Worm (Caenorhabditis elegans) whole organism, late embryonic: ENCODE data around the gene C16C8.19.
A peak's percentile ranks its signal among the peaks of the same experiment; 100 is the strongest.

Experiments
- C08G9.2 ChIP-seq: sonication (generic microtip); optimal IDR thresholded peaks from 2 replicates; lab custom pipeline; 2016; ENCODE audit warnings: mild to moderate bottlenecking, missing genetic modification characterization, moderate library complexity, missing compliant biosample characterization
- C38D4.7 ChIP-seq: fragments of 200-800 bp; sonication (Bioruptor generic); optimal IDR thresholded peaks from 2 replicates; lab custom pipeline; 2018; ENCODE audit warnings: mild to moderate bottlenecking, missing genetic modification characterization, moderate library complexity, missing compliant biosample characterization
- F13H6.1 ChIP-seq: sonication (generic microtip); optimal IDR thresholded peaks from 2 replicates; lab custom pipeline; 2016; ENCODE audit warnings: missing genetic modification characterization, missing compliant biosample characterization
- K02D7.2 ChIP-seq: sonication (generic microtip); optimal IDR thresholded peaks from 2 replicates; lab custom pipeline; 2017; ENCODE audit warnings: mild to moderate bottlenecking, missing genetic modification characterization, missing compliant biosample characterization
- K09A11.1 ChIP-seq: sonication (generic microtip); optimal IDR thresholded peaks from 2 replicates; lab custom pipeline; 2017; ENCODE audit warnings: antibody characterized with exemption, mild to moderate bottlenecking, missing genetic modification characterization, missing compliant biosample characterization; ENCODE audit not compliant: insufficient read depth
- T23F11.4 ChIP-seq: fragments of 200-800 bp; sonication (Bioruptor generic); optimal IDR thresholded peaks from 2 replicates; lab custom pipeline; 2018; ENCODE audit warnings: mild to moderate bottlenecking, missing genetic modification characterization, missing compliant biosample characterization
- Y22D7AL.16 ChIP-seq: sonication (generic microtip); optimal IDR thresholded peaks from 2 replicates; lab custom pipeline; 2016; ENCODE audit warnings: missing genetic modification characterization, missing compliant biosample characterization
- ahr-1 ChIP-seq: sonication (generic microtip); optimal IDR thresholded peaks from 2 replicates; lab custom pipeline; 2016; ENCODE audit warnings: missing genetic modification characterization, missing compliant biosample characterization
- ceh-18 ChIP-seq: sonication (generic microtip); optimal IDR thresholded peaks from 2 replicates; lab custom pipeline; 2016; ENCODE audit warnings: missing genetic modification characterization, missing compliant biosample characterization
- ceh-19 ChIP-seq: fragments of 200-800 bp; sonication (Bioruptor generic); optimal IDR thresholded peaks from 2 replicates; lab custom pipeline; 2018; ENCODE audit warnings: mild to moderate bottlenecking, missing genetic modification characterization, missing compliant biosample characterization
- ceh-2 ChIP-seq: sonication (generic microtip); optimal IDR thresholded peaks from 2 replicates; lab custom pipeline; 2016; ENCODE audit warnings: missing genotype, missing genetic modification characterization, missing compliant biosample characterization
- ceh-31 ChIP-seq: sonication (generic microtip); optimal IDR thresholded peaks from 2 replicates; lab custom pipeline; 2016; ENCODE audit warnings: missing genetic modification characterization, missing compliant biosample characterization
- ceh-34 ChIP-seq: sonication (generic microtip); optimal IDR thresholded peaks from 2 replicates; lab custom pipeline; 2016; ENCODE audit warnings: mild to moderate bottlenecking, missing genetic modification characterization, missing compliant biosample characterization
- ceh-45 ChIP-seq: fragments of 200-800 bp; sonication (Bioruptor generic); IDR thresholded peaks from 2 replicates; pipeline ENCODE4 v1.3.6; 2022; ENCODE audit warnings: missing genetic modification reagents, missing genetic modification characterization, missing compliant biosample characterization
- ceh-48 ChIP-seq: sonication (generic microtip); optimal IDR thresholded peaks from 2 replicates; lab custom pipeline; 2016; ENCODE audit warnings: missing genetic modification characterization, inconsistent platforms, missing compliant biosample characterization
- ceh-9 ChIP-seq: sonication (generic microtip); optimal IDR thresholded peaks from 2 replicates; lab custom pipeline; 2016; ENCODE audit warnings: mild to moderate bottlenecking, missing genetic modification characterization, inconsistent platforms, missing compliant biosample characterization
- che-1 ChIP-seq: sonication (generic microtip); optimal IDR thresholded peaks from 2 replicates; lab custom pipeline; 2016; ENCODE audit warnings: mild to moderate bottlenecking, missing genetic modification characterization, missing compliant biosample characterization
- dve-1 ChIP-seq: sonication (generic microtip); optimal IDR thresholded peaks from 2 replicates; lab custom pipeline; 2017; ENCODE audit warnings: antibody characterized with exemption, mild to moderate bottlenecking, missing genetic modification characterization, missing compliant biosample characterization
- elt-2 ChIP-seq: sonication (generic microtip); optimal IDR thresholded peaks from 2 replicates; lab custom pipeline; 2016; ENCODE audit warnings: missing genetic modification reagents, missing genetic modification characterization, missing compliant biosample characterization
- elt-4 ChIP-seq: sonication (generic microtip); optimal IDR thresholded peaks from 2 replicates; lab custom pipeline; 2016; ENCODE audit warnings: missing genetic modification characterization, missing compliant biosample characterization
- fax-1 ChIP-seq: sonication (generic microtip); optimal IDR thresholded peaks from 2 replicates; lab custom pipeline; 2016; ENCODE audit warnings: missing genotype, missing genetic modification characterization, missing compliant biosample characterization
- fkh-10 ChIP-seq: fragments of 150-350 bp; optimal IDR thresholded peaks from 2 replicates; lab custom pipeline; 2014; ENCODE audit warnings: missing biosample characterization, missing genetic modification reagents, missing genetic modification characterization
- fkh-6 ChIP-seq: sonication (generic microtip); optimal IDR thresholded peaks from 2 replicates; lab custom pipeline; 2016; ENCODE audit warnings: missing genetic modification characterization, missing compliant biosample characterization
- gmeb-2 ChIP-seq: sonication (generic microtip); optimal IDR thresholded peaks from 2 replicates; lab custom pipeline; 2016; ENCODE audit warnings: missing genetic modification characterization, inconsistent platforms, missing compliant biosample characterization
- hlh-13 ChIP-seq: fragments of 200-800 bp; sonication (Bioruptor generic); optimal IDR thresholded peaks from 2 replicates; lab custom pipeline; 2018; ENCODE audit warnings: mild to moderate bottlenecking, missing genetic modification characterization, missing compliant biosample characterization
- hlh-15 ChIP-seq: sonication (generic microtip); optimal IDR thresholded peaks from 2 replicates; lab custom pipeline; 2016; ENCODE audit warnings: missing genetic modification characterization, missing compliant biosample characterization
- hlh-6 ChIP-seq: sonication (generic microtip); optimal IDR thresholded peaks from 2 replicates; lab custom pipeline; 2016; ENCODE audit warnings: missing genotype, missing genetic modification characterization, missing compliant biosample characterization
- madf-2 ChIP-seq: sonication (generic microtip); optimal IDR thresholded peaks from 2 replicates; lab custom pipeline; 2017; ENCODE audit warnings: missing genetic modification characterization, missing compliant biosample characterization
- mec-3 ChIP-seq: sonication (generic microtip); optimal IDR thresholded peaks from 2 replicates; lab custom pipeline; 2016; ENCODE audit warnings: borderline replicate concordance, missing genetic modification characterization, missing compliant biosample characterization
- nfya-1 ChIP-seq: sonication (generic microtip); optimal IDR thresholded peaks from 2 replicates; lab custom pipeline; 2017; ENCODE audit warnings: missing genetic modification characterization, mild to moderate bottlenecking, missing compliant biosample characterization, antibody characterized with exemption, moderate library complexity
- nhr-11 ChIP-seq: fragments of 150-350 bp; optimal IDR thresholded peaks from 2 replicates; lab custom pipeline; 2014; ENCODE audit warnings: missing biosample characterization, missing genetic modification characterization
- nhr-232 ChIP-seq: sonication (generic microtip); optimal IDR thresholded peaks from 2 replicates; lab custom pipeline; 2016; ENCODE audit warnings: missing genetic modification characterization, missing compliant biosample characterization
- npax-4 ChIP-seq: sonication (generic microtip); optimal IDR thresholded peaks from 2 replicates; lab custom pipeline; 2016; ENCODE audit warnings: missing genetic modification characterization, missing compliant biosample characterization
- pag-3 ChIP-seq: sonication (generic microtip); optimal IDR thresholded peaks from 2 replicates; lab custom pipeline; 2016; ENCODE audit warnings: missing compliant biosample characterization, missing genetic modification characterization, borderline replicate concordance
- pha-2 ChIP-seq: sonication (generic microtip); optimal IDR thresholded peaks from 2 replicates; lab custom pipeline; 2017; ENCODE audit warnings: mild to moderate bottlenecking, missing genetic modification characterization, missing compliant biosample characterization
- pha-4 ChIP-seq: fragments of 150-350 bp; optimal IDR thresholded peaks from 2 replicates; lab custom pipeline; 2018; ENCODE audit warnings: missing biosample characterization, missing genetic modification reagents, missing genetic modification characterization
- pros-1 ChIP-seq: fragments of 150-350 bp; optimal IDR thresholded peaks from 2 replicates; lab custom pipeline; 2014; ENCODE audit warnings: missing biosample characterization, missing genetic modification reagents, missing genetic modification characterization
- ref-2 ChIP-seq: sonication (generic microtip); optimal IDR thresholded peaks from 2 replicates; lab custom pipeline; 2016; ENCODE audit warnings: missing genetic modification characterization, missing compliant biosample characterization
- rnt-1 ChIP-seq: sonication (generic microtip); optimal IDR thresholded peaks from 2 replicates; lab custom pipeline; 2016; ENCODE audit warnings: missing genetic modification characterization, missing compliant biosample characterization
- sdc-2 ChIP-seq: sonication (generic microtip); optimal IDR thresholded peaks from 2 replicates; lab custom pipeline; 2016; ENCODE audit warnings: missing genotype, missing genetic modification characterization, missing compliant biosample characterization
- sox-4 ChIP-seq: sonication (generic microtip); optimal IDR thresholded peaks from 2 replicates; lab custom pipeline; 2017; ENCODE audit warnings: mild to moderate bottlenecking, missing genetic modification characterization, inconsistent platforms, missing compliant biosample characterization
- syd-9 ChIP-seq: sonication (generic microtip); optimal IDR thresholded peaks from 2 replicates; lab custom pipeline; 2016; ENCODE audit warnings: mild to moderate bottlenecking, missing genetic modification characterization, moderate library complexity, missing compliant biosample characterization
- tbx-7 ChIP-seq: sonication (generic microtip); optimal IDR thresholded peaks from 2 replicates; lab custom pipeline; 2016; ENCODE audit warnings: missing genotype, missing genetic modification characterization, missing compliant biosample characterization
- unc-86 ChIP-seq: sonication (generic microtip); optimal IDR thresholded peaks from 2 replicates; lab custom pipeline; 2016; ENCODE audit warnings: missing genetic modification characterization, missing compliant biosample characterization
- zip-5 ChIP-seq: sonication (generic microtip); optimal IDR thresholded peaks from 2 replicates; lab custom pipeline; 2016; ENCODE audit warnings: missing genetic modification characterization, missing compliant biosample characterization
- ztf-16 ChIP-seq: sonication (generic microtip); optimal IDR thresholded peaks from 2 replicates; lab custom pipeline; 2017; ENCODE audit warnings: missing genetic modification characterization, missing compliant biosample characterization

C16C8.19 gene

ce11 chrII:3436412-3436811, 21.9 kb upstream of the C16C8.19 start, which contains the start of gene skpo-2:
TSS of gene skpo-2 (minus strand) at chrII:3436512.
- TF ChIP-seq dve-1 (tag; lab: Kevin White, UChicago) (no peak), mec-3 (tag; lab: Kevin White, UChicago) (no peak), ceh-31 (tag; lab: Kevin White, UChicago) (no peak), ceh-9 (tag; lab: Kevin White, UChicago) (no peak), che-1 (tag; lab: Kevin White, UChicago) (no peak)

- no peak for TF ChIP-seq unc-86 (tag; lab: Kevin White, UChicago)
- TF ChIP-seq ceh-18: no peak
- no peak for TF ChIP-seq K02D7.2
- no peak for TF ChIP-seq ref-2 (tag; lab: Kevin White, UChicago)
- no peak for TF ChIP-seq zip-5 (tag; lab: Kevin White, UChicago)
- no peak for TF ChIP-seq ztf-16 (tag; lab: Kevin White, UChicago)
- TF ChIP-seq gmeb-2 (tag; lab: Kevin White, UChicago): no peak
- no peak for TF ChIP-seq ceh-9 (tag; lab: Kevin White, UChicago)
- no peak for TF ChIP-seq hlh-6
- no peak for TF ChIP-seq ceh-45
- TF ChIP-seq ceh-48 (tag; lab: Kevin White, UChicago): no peak
- no peak for TF ChIP-seq nhr-11 (tag; lab: Kevin White, UChicago)
- TF ChIP-seq fkh-6: no peak
- no peak for TF ChIP-seq sdc-2 (tag; lab: Kevin White, UChicago)
- TF ChIP-seq ceh-34 (tag; lab: Kevin White, UChicago): no peak
- TF ChIP-seq ahr-1: no peak
Observed at ce11 chrII:3437393-3437792, 20.9 kb upstream of the C16C8.19 start.

ce11 chrII:3438280-3438679, 20.0 kb upstream of the C16C8.19 start:
- TF ChIP-seq fax-1 (tag; lab: Kevin White, UChicago): no peak
- no peak for TF ChIP-seq sox-4 (tag; lab: Kevin White, UChicago)
- TF ChIP-seq tbx-7 (tag; lab: Kevin White, UChicago): no peak
- no peak for TF ChIP-seq ztf-16 (tag; lab: Kevin White, UChicago)
- no peak for TF ChIP-seq pros-1 (tag; lab: Kevin White, UChicago)
- TF ChIP-seq hlh-13 (GFP tag; lab: Kevin White, UChicago): no peak
- TF ChIP-seq pag-3 (tag; lab: Kevin White, UChicago): no peak
- TF ChIP-seq C08G9.2: no peak
- TF ChIP-seq elt-2 (tag; lab: Kevin White, UChicago): no peak
- no peak for TF ChIP-seq elt-4 (tag; lab: Kevin White, UChicago)
- TF ChIP-seq K02D7.2: no peak
- no peak for TF ChIP-seq ahr-1
- no peak for TF ChIP-seq K09A11.1 (tag; lab: Kevin White, UChicago)
- no peak for TF ChIP-seq npax-4 (tag; lab: Kevin White, UChicago)
- TF ChIP-seq ceh-45: no peak
- no peak for TF ChIP-seq F13H6.1 (tag; lab: Kevin White, UChicago)
- TF ChIP-seq nfya-1 (tag; lab: Kevin White, UChicago): no peak
- TF ChIP-seq nhr-232 (tag; lab: Kevin White, UChicago): no peak
- TF ChIP-seq fkh-10 (GFP tag; lab: Kevin White, UChicago): no peak
- TF ChIP-seq rnt-1: no peak

ce11 chrII:3439244-3439698, 19.0 kb upstream of the C16C8.19 start:
- peak; percentile 48 for TF ChIP-seq hlh-13 (GFP tag; lab: Kevin White, UChicago)
- no peak for TF ChIP-seq tbx-7 (tag; lab: Kevin White, UChicago)
- peak; percentile 56 for TF ChIP-seq pha-2 (tag; lab: Kevin White, UChicago)
- TF ChIP-seq nhr-11 (tag; lab: Kevin White, UChicago): no peak
- peak; percentile 63 for TF ChIP-seq hlh-6
- peak; percentile 57 for TF ChIP-seq C38D4.7 (GFP tag; lab: Kevin White, UChicago)
- peak; percentile 42 for TF ChIP-seq Y22D7AL.16
- no peak for TF ChIP-seq ahr-1
- peak; percentile 16 for TF ChIP-seq ceh-19 (GFP tag; lab: Kevin White, UChicago)
- no peak for TF ChIP-seq elt-4 (tag; lab: Kevin White, UChicago)
- no peak for TF ChIP-seq nfya-1 (tag; lab: Kevin White, UChicago)
- 0 out of 2 replicates have a peak, but pooled peaks have one; percentile 51 for TF ChIP-seq ceh-45
- peak; percentile 12 for TF ChIP-seq C08G9.2
- TF ChIP-seq syd-9: no peak
- TF ChIP-seq ceh-31 (tag; lab: Kevin White, UChicago): no peak
- no peak for TF ChIP-seq ceh-48 (tag; lab: Kevin White, UChicago)
- TF ChIP-seq T23F11.4: peak; percentile 26
- no peak for TF ChIP-seq pha-4 (tag; lab: Kevin White, UChicago)
- TF ChIP-seq ceh-2 (tag; lab: Kevin White, UChicago): peak; percentile 40
- TF ChIP-seq rnt-1: no peak
- peak; percentile 44 for TF ChIP-seq sdc-2 (tag; lab: Kevin White, UChicago)
- peak; percentile 20 for TF ChIP-seq hlh-15 (tag; lab: Kevin White, UChicago)
- TF ChIP-seq madf-2: peak; percentile 19
- TF ChIP-seq K02D7.2: no peak
